Worm (Caenorhabditis elegans): ENCODE data around the gene C08B6.2.

DNA sequence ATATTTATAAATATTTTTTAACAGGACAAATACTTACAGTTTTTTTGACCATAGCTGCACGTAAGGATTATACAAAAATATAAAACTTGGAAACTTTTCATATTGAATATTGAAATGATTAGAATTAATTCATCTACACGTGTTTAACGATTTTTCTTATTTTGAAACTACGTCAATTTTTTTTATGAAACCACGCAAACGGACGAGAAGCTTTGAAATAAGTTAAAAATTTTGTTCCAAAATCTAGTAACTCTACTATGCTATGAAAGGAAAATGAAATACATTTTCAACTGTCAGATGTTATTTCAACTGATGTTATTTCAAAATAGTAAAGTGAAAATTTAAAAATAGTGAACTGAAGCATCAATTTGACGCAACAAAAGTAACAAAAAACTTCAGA, 31.7 kb upstream of the C08B6.2 start, which contains the start of gene F57A8.6:
- TF ChIP-seq F44E2.7 (GFP tag; IDR thresholded peaks at IDR 0.05), result no peak
- no peak for TF ChIP-seq nhr-25 (tag; optimal IDR thresholded peaks at IDR 0.05; ENCODE audit: borderline replicate concordance, insufficient read depth)
- no peak for TF ChIP-seq ceh-62 (tag; optimal IDR thresholded peaks at IDR 0.05)
- TF ChIP-seq Y105C5A.15 (GFP tag; IDR thresholded peaks at IDR 0.05), result no peak
- TF ChIP-seq snpc-4 (tag; optimal IDR thresholded peaks at IDR 0.05), result no peak
- no peak for TF ChIP-seq hif-1 (tag; optimal IDR thresholded peaks at IDR 0.05)
- no peak for TF ChIP-seq nhr-10 (tag; optimal IDR thresholded peaks at IDR 0.05)
